Worm (Caenorhabditis elegans): ENCODE results near the gene ceh-1.
A peak's percentile ranks its signal among the peaks of the same experiment; 100 is the strongest.

The ceh-1 gene

DNA sequence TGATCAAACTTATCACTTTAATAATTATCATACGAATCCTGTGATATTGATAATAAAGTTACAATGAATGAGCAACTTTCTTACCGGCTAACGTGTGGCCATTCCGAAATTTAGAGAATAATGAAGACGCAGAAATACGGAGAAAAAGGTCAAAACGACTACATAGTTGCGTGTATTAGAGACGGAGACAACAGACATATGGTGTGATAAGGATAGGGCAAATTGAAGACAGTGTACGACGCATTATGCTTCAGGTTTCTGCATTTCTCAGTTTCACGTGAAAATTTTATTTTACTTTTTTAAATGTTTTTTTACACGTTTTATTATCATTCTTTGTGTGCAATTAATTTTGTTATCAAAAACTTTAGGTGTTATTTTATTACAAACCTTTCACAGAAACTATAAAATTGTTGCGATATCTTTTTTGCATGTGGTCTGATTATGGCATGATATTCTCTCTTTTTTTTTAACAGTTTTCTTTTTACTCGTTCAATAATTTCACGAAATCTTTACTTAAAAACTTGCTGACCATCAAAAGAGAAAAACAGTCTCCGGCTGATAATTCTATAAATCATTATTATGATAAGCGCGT lies 19.3 kb upstream of the ceh-1 start, which contains the start of gene tmem-135:
TSS of gene tmem-135 (plus strand) at position 542 of the 592 bp plus-strand sequence.
- TF ChIP-seq F13H6.1 (tag; optimal IDR thresholded peaks at IDR 0.05): no peak
- TF ChIP-seq ceh-22 (tag; optimal IDR thresholded peaks at IDR 0.05): no peak
- TF ChIP-seq hlh-13 (GFP tag; optimal IDR thresholded peaks at IDR 0.05): no peak
- peak; percentile 44 for TF ChIP-seq elt-2 (tag; optimal IDR thresholded peaks at IDR 0.05)
- TF ChIP-seq ceh-6 (GFP tag; optimal IDR thresholded peaks at IDR 0.05): no peak
- TF ChIP-seq fkh-10 (GFP tag; optimal IDR thresholded peaks at IDR 0.05): no peak

DNA sequence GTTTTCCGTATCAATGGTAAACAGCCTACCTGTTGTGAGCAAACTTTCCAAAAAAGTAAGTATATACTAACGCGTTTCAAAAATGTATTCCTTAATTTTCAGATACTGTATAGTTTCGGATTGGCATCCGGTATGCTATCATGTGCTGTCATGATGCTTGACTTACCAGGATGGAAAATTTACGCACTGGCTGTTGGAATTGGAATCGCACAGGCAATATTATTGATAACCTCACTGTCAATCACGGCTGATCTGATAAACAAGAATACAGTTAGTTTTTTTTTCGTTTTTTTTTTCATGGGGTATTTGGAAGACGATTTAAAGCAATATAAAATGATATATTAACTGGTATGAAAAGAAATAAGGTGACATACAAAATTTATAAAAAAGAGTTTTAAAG lies 17.9 kb upstream of the ceh-1 start:
- TF ChIP-seq ceh-6 (GFP tag; optimal IDR thresholded peaks at IDR 0.05) (no peak), che-1 (tag; optimal IDR thresholded peaks at IDR 0.05) (no peak), pat-9 (tag; optimal IDR thresholded peaks at IDR 0.05) (no peak), ceh-18 (tag; optimal IDR thresholded peaks at IDR 0.05) (no peak), lin-11 (tag; optimal IDR thresholded peaks at IDR 0.05) (no peak), npax-4 (tag; optimal IDR thresholded peaks at IDR 0.05) (no peak), nhr-11 (tag; optimal IDR thresholded peaks at IDR 0.05) (no peak), hlh-15 (tag; optimal IDR thresholded peaks at IDR 0.05) (no peak), ceh-22 (tag; optimal IDR thresholded peaks at IDR 0.05) (no peak), ceh-24 (tag; optimal IDR thresholded peaks at IDR 0.05) (no peak), pag-3 (tag; optimal IDR thresholded peaks at IDR 0.05; ENCODE audit: borderline replicate concordance) (no peak), pha-4 (tag; optimal IDR thresholded peaks at IDR 0.05) (no peak), C08G9.2 (tag; optimal IDR thresholded peaks at IDR 0.05) (no peak), fkh-6 (tag; optimal IDR thresholded peaks at IDR 0.05) (no peak), unc-86 (tag; optimal IDR thresholded peaks at IDR 0.05) (no peak), pha-2 (tag; optimal IDR thresholded peaks at IDR 0.05) (no peak), gmeb-2 (tag; optimal IDR thresholded peaks at IDR 0.05) (no peak)

DNA sequence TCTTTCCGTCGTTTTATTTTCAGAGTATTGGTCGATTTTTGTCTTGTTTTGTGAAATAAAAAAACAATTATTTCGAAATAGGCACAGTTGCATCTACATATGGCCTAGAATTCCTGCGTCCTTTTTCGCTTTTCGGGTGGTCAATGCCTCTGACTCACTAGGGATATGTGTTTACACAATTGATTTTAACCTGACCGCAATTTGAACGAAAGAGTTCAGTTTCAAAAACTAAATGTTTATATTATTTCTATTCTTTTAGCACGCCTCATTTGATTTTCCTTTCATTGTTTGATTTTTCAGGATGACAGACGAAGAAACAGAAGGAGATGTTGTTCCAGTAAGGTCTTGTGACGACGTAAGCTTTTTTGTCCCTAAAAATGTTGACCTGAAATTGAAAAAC lies 13.8 kb upstream of the ceh-1 start, which contains the start of gene mfsd-12:
TSS of gene mfsd-12 (plus strand) at position 301 of the 400 bp plus-strand sequence.
- TF ChIP-seq ttx-3 (tag; optimal IDR thresholded peaks at IDR 0.05): no peak
- no peak for TF ChIP-seq pax-1 (tag; optimal IDR thresholded peaks at IDR 0.05)
- no peak for TF ChIP-seq ceh-48 (tag; optimal IDR thresholded peaks at IDR 0.05)
- TF ChIP-seq mec-3 (tag; optimal IDR thresholded peaks at IDR 0.05; ENCODE audit: borderline replicate concordance): no peak
- no peak for TF ChIP-seq elt-2 (tag; optimal IDR thresholded peaks at IDR 0.05)
- TF ChIP-seq C08G9.2 (tag; optimal IDR thresholded peaks at IDR 0.05): no peak
- no peak for TF ChIP-seq lin-11 (tag; optimal IDR thresholded peaks at IDR 0.05)
- TF ChIP-seq pha-4 (tag; optimal IDR thresholded peaks at IDR 0.05): no peak
- no peak for TF ChIP-seq rnt-1 (tag; optimal IDR thresholded peaks at IDR 0.05)
- no peak for TF ChIP-seq nhr-11 (tag; optimal IDR thresholded peaks at IDR 0.05)
- TF ChIP-seq hlh-13 (GFP tag; optimal IDR thresholded peaks at IDR 0.05): no peak
- TF ChIP-seq elt-4 (tag; optimal IDR thresholded peaks at IDR 0.05): no peak

DNA sequence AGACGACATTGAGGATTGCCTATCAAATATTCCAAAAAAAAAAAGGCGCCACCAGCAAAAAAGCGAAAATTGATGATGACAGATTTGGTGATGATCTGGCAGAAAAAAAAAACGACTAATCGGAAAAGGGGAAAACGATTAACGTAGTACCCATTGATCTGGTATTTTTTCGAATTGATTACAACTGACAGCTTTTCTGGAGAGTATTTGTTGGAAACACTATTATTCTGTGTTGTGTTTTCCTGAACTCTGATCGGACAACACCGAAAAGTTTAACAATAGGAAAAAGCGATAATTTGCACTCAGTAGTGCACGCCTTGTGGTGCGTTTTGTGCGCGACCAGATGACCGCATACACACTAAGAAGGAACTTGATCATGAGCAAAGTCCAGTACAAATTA lies 10.7 kb upstream of the ceh-1 start:
- TF ChIP-seq sox-4 (tag; optimal IDR thresholded peaks at IDR 0.05): no peak
- no peak for TF ChIP-seq pha-2 (tag; optimal IDR thresholded peaks at IDR 0.05)
- no peak for TF ChIP-seq C38D4.7 (GFP tag; optimal IDR thresholded peaks at IDR 0.05)
- no peak for TF ChIP-seq unc-55 (GFP tag; optimal IDR thresholded peaks at IDR 0.05)
- no peak for TF ChIP-seq hlh-8 (tag; optimal IDR thresholded peaks at IDR 0.05)
- TF ChIP-seq unc-42 (tag; optimal IDR thresholded peaks at IDR 0.05): no peak
- TF ChIP-seq sox-2 (GFP tag; IDR thresholded peaks at IDR 0.05): no peak

- TF ChIP-seq gmeb-2 (tag; optimal IDR thresholded peaks at IDR 0.05): no peak
- no peak for TF ChIP-seq ceh-2 (tag; optimal IDR thresholded peaks at IDR 0.05)
- TF ChIP-seq T23F11.4 (GFP tag; optimal IDR thresholded peaks at IDR 0.05): no peak
- no peak for TF ChIP-seq unc-42 (tag; optimal IDR thresholded peaks at IDR 0.05)
- no peak for TF ChIP-seq ceh-24 (tag; optimal IDR thresholded peaks at IDR 0.05)
- no peak for TF ChIP-seq pros-1 (tag; optimal IDR thresholded peaks at IDR 0.05)
- TF ChIP-seq ceh-30 (tag; optimal IDR thresholded peaks at IDR 0.05): no peak
- no peak for TF ChIP-seq tbx-7 (tag; optimal IDR thresholded peaks at IDR 0.05)
- TF ChIP-seq dve-1 (tag; optimal IDR thresholded peaks at IDR 0.05): no peak
- TF ChIP-seq elt-4 (tag; optimal IDR thresholded peaks at IDR 0.05): no peak
Observed at ce11 chrX:4662964-4663684, 9.2 kb upstream of the ceh-1 start.

All from whole organism, late embryonic.